Fruit fly (Drosophila melanogaster): Measurements from ENCODE around the gene bcd.

bcd gene

dm6 chr3R:6746212-6746611 is 13.1 kb downstream of the bcd start (continued):
- no peak for TF ChIP-seq oc (tag; optimal IDR thresholded peaks at IDR 0.05)
- TF ChIP-seq nmo (GFP tag; optimal IDR thresholded peaks at IDR 0.05) = peak; percentile 15
- peak; percentile 11 for TF ChIP-seq CG10267 (tag; optimal IDR thresholded peaks at IDR 0.05)
- TF ChIP-seq Dip2 (GFP tag; IDR thresholded peaks at IDR 0.05) = no peak
- peak; percentile 8 for TF ChIP-seq phol (tag; optimal IDR thresholded peaks at IDR 0.05)
- no peak for TF ChIP-seq emc (GFP tag; optimal IDR thresholded peaks at IDR 0.05)
- peak; percentile 28 for TF ChIP-seq CG10979 (tag; optimal IDR thresholded peaks at IDR 0.05)
- no peak for TF ChIP-seq vfl (GFP tag; optimal IDR thresholded peaks at IDR 0.05)
- no peak for TF ChIP-seq shn (GFP tag; optimal IDR thresholded peaks at IDR 0.05)

dm6 chr3R:6744036-6744435 is 15.2 kb downstream of the bcd start, which contains the start of gene zen2:
Gene zen2 (minus strand): TSS chr3R:6744136.
- TF ChIP-seq CG12744 (GFP tag; optimal IDR thresholded peaks at IDR 0.05) = no peak

DNA sequence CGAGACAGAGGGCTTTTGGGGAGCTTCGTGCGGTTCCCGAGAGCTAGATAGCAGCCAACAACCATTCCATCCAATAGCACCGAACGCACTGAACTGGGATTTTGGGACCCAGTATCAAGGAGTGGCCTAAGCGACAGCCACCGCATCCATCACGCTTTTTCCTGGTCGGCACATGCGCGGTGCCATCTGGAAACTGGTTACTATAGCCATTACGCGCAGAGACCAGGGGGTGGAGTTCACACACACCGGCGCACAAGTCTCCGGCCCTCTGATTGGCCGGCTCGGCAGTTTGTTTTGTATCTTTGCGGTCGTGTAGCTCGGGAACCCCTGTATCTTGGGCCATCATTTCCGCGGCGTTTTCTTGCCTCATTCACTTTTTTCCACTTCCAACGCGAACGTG is 17.3 kb downstream of the bcd start, which contains the start of gene pb:
Gene pb (minus strand): TSS at position 81 of the 400 bp plus-strand sequence.
- peak; percentile 76 for TF ChIP-seq ewg (GFP tag; optimal IDR thresholded peaks at IDR 0.05)
- no peak for TF ChIP-seq HLH54F (GFP tag; optimal IDR thresholded peaks at IDR 0.05)
- TF ChIP-seq gfzf (GFP tag; optimal IDR thresholded peaks at IDR 0.05) = no peak
- TF ChIP-seq Nf-YC (tag; optimal IDR thresholded peaks at IDR 0.05) = peak; percentile 97
- no peak for TF ChIP-seq trh (GFP tag; optimal IDR thresholded peaks at IDR 0.05)
- 0 out of 2 replicates have a peak, but pooled peaks have one; percentile 52 for TF ChIP-seq chm (GFP tag; IDR thresholded peaks at IDR 0.05)
- TF ChIP-seq cg (GFP tag; optimal IDR thresholded peaks at IDR 0.05) = peak; percentile 57
- TF ChIP-seq Nf-YB (GFP tag; optimal IDR thresholded peaks at IDR 0.05) = peak; percentile 95
- TF ChIP-seq dysf (GFP tag; IDR thresholded peaks at IDR 0.05) = no peak
- peak; percentile 52; the same call in 1 of the 2 replicates for TF ChIP-seq bowl (GFP tag; IDR thresholded peaks at IDR 0.05)
- peak; percentile 96 for TF ChIP-seq CG8765 (GFP tag; IDR thresholded peaks at IDR 0.05)
- TF ChIP-seq CrebB (tag; optimal IDR thresholded peaks at IDR 0.05) = no peak
- TF ChIP-seq seq (GFP tag; IDR thresholded peaks at IDR 0.05) = peak; percentile 18; the same call in 1 of the 2 replicates
- TF ChIP-seq CG32532 (GFP tag; IDR thresholded peaks at IDR 0.05) = no peak
- no peak for TF ChIP-seq CG7963 (GFP tag; IDR thresholded peaks at IDR 0.05; ENCODE audit: partially characterized antibody)
- TF ChIP-seq CG2116 (GFP tag; optimal IDR thresholded peaks at IDR 0.05) = no peak
- no peak for TF ChIP-seq Awh (GFP tag; IDR thresholded peaks at IDR 0.05)
- TF ChIP-seq nerfin-1 (tag; optimal IDR thresholded peaks at IDR 0.05) = peak; percentile 28
- TF ChIP-seq Fer2 (tag; optimal IDR thresholded peaks at IDR 0.05) = no peak

DNA sequence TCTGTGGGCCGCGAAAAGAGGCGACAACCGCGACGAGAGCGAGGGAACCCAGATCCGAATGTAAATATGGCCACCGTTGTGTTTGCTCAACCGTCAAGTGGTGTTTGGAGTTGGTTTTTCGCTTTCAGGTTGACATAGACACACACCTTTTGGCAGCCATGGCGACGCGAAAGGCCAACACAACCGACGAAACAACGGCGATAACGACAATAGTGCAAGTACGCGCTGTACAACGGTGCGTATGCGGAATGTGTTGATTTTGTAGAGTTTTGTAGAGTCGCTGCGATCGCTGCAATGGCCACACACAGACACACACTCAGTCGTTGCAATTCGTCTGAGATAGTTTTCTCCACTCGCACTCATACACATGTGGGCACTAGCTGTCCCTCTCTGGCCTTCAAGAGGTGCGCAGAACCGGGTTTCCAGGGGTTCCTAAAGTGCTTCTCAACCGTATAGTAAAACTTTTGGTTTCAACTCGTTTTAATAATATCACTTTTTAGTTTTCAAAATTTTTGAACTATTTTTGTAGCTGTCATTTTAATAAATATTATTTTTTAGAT is 17.8 kb downstream of the bcd start:
- TF ChIP-seq CG4707 (GFP tag; optimal IDR thresholded peaks at IDR 0.05) = no peak
- no peak for TF ChIP-seq CkIIα-i1 (GFP tag; IDR thresholded peaks at IDR 0.05)
- TF ChIP-seq CG11085 (GFP tag; IDR thresholded peaks at IDR 0.05) = no peak
- no peak for TF ChIP-seq Mrtf (GFP tag; IDR thresholded peaks at IDR 0.05)
- no peak for TF ChIP-seq Hmx (GFP tag; optimal IDR thresholded peaks at IDR 0.05)
- TF ChIP-seq chn (GFP tag; optimal IDR thresholded peaks at IDR 0.05) = no peak
- peak; percentile 41 for TF ChIP-seq sens (GFP tag)
- no peak for TF ChIP-seq Sry-β (GFP tag; optimal IDR thresholded peaks at IDR 0.05)
- TF ChIP-seq CG11398 (GFP tag; optimal IDR thresholded peaks at IDR 0.05) = no peak
- TF ChIP-seq Antp (GFP tag; optimal IDR thresholded peaks at IDR 0.05) = no peak
- TF ChIP-seq az2 (GFP tag; optimal IDR thresholded peaks at IDR 0.05) = no peak
- TF ChIP-seq CG11247 (GFP tag; IDR thresholded peaks at IDR 0.05) = 0 out of 2 replicates have a peak, but pooled peaks have one; percentile 15
- no peak for TF ChIP-seq Drgx (GFP tag; IDR thresholded peaks at IDR 0.05)
- TF ChIP-seq CG14710 (tag; optimal IDR thresholded peaks at IDR 0.05) = no peak
- TF ChIP-seq org-1 (GFP tag; optimal IDR thresholded peaks at IDR 0.05) = no peak
- no peak for TF ChIP-seq Hr51 (GFP tag; optimal IDR thresholded peaks at IDR 0.05)
- no peak for TF ChIP-seq Atf3 (GFP tag; optimal IDR thresholded peaks at IDR 0.05)
- peak; percentile 87 for TF ChIP-seq CG10321 (GFP tag; IDR thresholded peaks at IDR 0.05)
- no peak for TF ChIP-seq CG3838 (GFP tag; optimal IDR thresholded peaks at IDR 0.05)

All from whole organism, embryonic.